Worm (Caenorhabditis elegans): ENCODE results near the gene clec-203.

- TF ChIP-seq klf-2 (GFP tag; conservative IDR thresholded peaks at IDR 0.05) = no peak
- TF ChIP-seq cog-1 (tag; optimal IDR thresholded peaks at IDR 0.05) = no peak
- no peak for TF ChIP-seq flt-1 (GFP tag; IDR thresholded peaks at IDR 0.05)
- no peak for TF ChIP-seq T22C8.4 (GFP tag; IDR thresholded peaks at IDR 0.05)
- no peak for TF ChIP-seq ztf-29 (GFP tag; IDR thresholded peaks at IDR 0.05)
- TF ChIP-seq ref-1 (GFP tag; conservative IDR thresholded peaks at IDR 0.05) = no peak
- TF ChIP-seq ztf-23 (GFP tag; IDR thresholded peaks at IDR 0.05) = no peak
Observed at ce11 chrV:1133223-1133622, 45.1 kb downstream of the clec-203 start.

Data from whole organism, midembryonic.